Fruit fly (Drosophila melanogaster) S2 (cell line): ENCODE data around the gene fw.

Experiments
- CG8478 ChIP-seq: fragments of >200 bp; optimal IDR thresholded peaks from 2 replicates; lab custom pipeline; 2018
- CTCF ChIP-seq, 2 experiments: fragments of >200 bp; optimal IDR thresholded peaks; 2 replicates each; lab custom pipeline; 2018

fw gene

dm6 chrX:12003437-12004394 lies at the start of gene fw:
fw (minus strand) TSS chrX:12003914.
- TF ChIP-seq CG8478 (no peak), CTCF (optimal IDR thresholded peaks at IDR 0.05; lab: Kevin White, UChicago) (no peak)

DNA sequence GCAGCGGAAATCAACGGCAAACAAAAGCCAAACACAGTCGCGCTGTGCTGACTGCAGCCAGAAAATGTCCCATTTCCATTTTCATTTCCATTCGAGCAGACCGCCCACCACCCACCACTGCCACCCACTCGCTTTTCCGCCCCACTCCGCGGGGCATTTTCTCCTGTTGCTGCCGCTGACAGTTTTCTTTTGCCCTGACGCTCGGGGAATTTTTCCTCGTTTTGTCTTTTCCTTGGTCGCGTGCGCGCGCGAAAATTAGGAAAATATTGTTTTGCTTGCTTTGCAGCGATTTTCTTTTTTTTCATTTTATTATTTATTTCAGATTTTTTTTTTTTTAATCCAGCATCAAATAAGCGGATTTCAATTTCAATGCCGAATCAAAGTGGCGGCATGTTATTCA lies 46.6 kb upstream of the fw start:
- no peak for TF ChIP-seq CG8478
- no peak for TF ChIP-seq CTCF (optimal IDR thresholded peaks at IDR 0.05; lab: Kevin White, UChicago)

DNA sequence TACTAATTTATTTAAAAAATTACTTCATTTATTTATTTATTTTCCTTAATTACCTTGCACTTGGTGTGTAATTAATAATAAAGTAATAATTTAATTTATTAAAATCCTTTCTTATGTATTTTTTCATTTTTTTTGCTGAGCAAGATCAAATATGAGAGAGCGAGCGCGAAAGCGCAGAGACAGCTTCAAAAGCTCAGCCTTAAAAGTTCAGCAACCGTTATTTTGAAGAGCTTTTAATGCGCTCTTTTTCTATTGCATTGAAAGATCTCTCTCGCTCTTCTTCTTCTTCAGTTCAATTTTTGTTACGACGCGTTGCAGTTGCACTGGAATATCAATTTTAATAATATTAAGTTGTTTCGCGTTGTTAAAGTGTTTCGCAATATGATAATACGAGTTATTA lies 39.7 kb upstream of the fw start, which contains the start of gene Ten-a:
Gene Ten-a, plus strand, starts transcription at position 301 of the 400 bp plus-strand sequence.
- TF ChIP-seq CG8478 (no peak), CTCF (optimal IDR thresholded peaks at IDR 0.05; lab: Kevin White, UChicago) (no peak)

- TF ChIP-seq CG8478: no peak
- TF ChIP-seq CTCF (optimal IDR thresholded peaks at IDR 0.05; lab: Kevin White, UChicago): peak in 1 of 2 experiments; percentile 33
Observed at dm6 chrX:12035207-12035606, 31.5 kb upstream of the fw start.

DNA sequence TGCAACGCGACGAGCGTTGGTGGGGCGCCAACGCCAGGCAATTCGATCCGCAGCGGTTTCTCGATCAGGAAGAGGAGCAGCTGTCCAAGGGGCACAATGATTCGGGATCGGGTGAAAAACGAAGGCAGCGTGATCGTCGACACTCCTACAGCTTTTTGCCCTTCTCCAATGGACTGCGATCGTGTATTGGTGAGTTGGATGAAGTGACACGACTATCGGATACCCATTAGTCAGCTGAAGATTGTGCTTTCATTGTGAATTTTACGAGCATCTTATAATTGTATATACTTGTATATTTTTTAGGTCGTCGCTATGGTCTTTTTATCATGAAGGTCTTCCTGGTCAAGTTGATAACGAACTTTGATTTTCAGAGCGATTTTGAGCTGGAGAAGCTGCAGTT lies 31.0 kb upstream of the fw start:
- TF ChIP-seq CG8478 (no peak), CTCF (optimal IDR thresholded peaks at IDR 0.05; lab: Kevin White, UChicago) (no peak)

DNA sequence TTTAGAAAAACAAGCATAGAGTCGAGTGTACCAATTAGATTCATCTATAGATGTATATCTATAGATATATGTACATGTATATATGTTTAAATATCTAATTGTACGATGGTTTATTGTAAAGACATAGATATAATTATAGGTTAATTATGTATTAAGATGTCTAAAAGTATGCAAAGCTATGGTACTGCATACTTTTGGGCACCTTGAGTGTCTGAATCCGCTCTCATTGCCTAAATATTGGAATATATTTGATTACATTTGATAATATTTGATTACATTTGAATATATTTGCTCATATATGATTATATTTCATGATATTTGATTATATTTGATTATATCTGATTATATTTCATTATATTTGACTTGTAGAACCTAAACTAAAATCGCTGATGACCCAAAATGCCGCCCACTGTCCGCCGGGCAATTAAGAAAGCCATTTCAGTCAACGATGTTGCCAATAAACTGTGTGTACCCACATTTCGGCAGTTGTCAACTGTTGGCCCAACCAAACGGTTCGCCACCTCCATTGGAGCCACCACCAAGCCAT lies 28.5 kb upstream of the fw start, which contains the start of gene Cyp318a1:
Gene Cyp318a1, plus strand, starts transcription at position 497 of the 547 bp plus-strand sequence.
- no peak for TF ChIP-seq CTCF (optimal IDR thresholded peaks at IDR 0.05; lab: Kevin White, UChicago)
- TF ChIP-seq CG8478: no peak

dm6 chrX:12031400-12031799 lies 27.7 kb upstream of the fw start, which contains the start of gene Cyp311a1:
Cyp311a1 (minus strand) TSS chrX:12031465.
- TF ChIP-seq CG8478 (no peak), CTCF (optimal IDR thresholded peaks at IDR 0.05; lab: Kevin White, UChicago) (no peak)

dm6 chrX:12028825-12029514 lies 25.3 kb upstream of the fw start, which contains the start of gene Usp7:
Usp7 (minus strand) TSS chrX:12029032.
- TF ChIP-seq CG8478: no peak
- TF ChIP-seq CTCF (optimal IDR thresholded peaks at IDR 0.05; lab: Kevin White, UChicago): peak in 1 of 2 experiments; percentile 31

dm6 chrX:12021750-12022149 lies 18.0 kb upstream of the fw start:
- TF ChIP-seq CTCF (optimal IDR thresholded peaks at IDR 0.05; lab: Kevin White, UChicago) (no peak), CG8478 (no peak)

DNA sequence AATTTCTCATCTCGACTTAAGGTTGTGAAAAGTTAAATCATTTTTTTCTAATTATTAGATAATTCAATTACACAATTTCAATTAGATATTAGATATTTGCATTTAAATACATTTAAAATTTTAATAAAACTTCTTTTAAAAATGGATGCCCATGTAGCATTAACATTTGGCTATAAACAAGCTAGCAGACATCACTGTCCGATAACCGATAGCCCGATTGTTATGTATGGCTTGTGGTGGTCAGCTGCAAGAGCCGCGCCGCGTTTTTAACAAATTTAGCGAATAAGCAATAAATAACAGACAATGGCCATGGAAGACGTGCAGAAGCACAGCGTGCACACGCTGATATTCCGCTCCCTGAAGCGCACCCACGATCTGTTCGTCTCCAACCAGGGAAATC lies 17.1 kb upstream of the fw start, which contains the start of gene Tango4:
Gene Tango4, plus strand, starts transcription at position 212 of the 400 bp plus-strand sequence.
- TF ChIP-seq CG8478 (no peak), CTCF (optimal IDR thresholded peaks at IDR 0.05; lab: Kevin White, UChicago) (no peak)

dm6 chrX:12018440-12019101 lies 14.9 kb upstream of the fw start, which contains the start of gene Lsm12a:
Lsm12a (plus strand) TSS chrX:12018640.
- TF ChIP-seq CG8478 (no peak), CTCF (optimal IDR thresholded peaks at IDR 0.05; lab: Kevin White, UChicago) (peak in 1 of 2 experiments; percentile 40)

DNA sequence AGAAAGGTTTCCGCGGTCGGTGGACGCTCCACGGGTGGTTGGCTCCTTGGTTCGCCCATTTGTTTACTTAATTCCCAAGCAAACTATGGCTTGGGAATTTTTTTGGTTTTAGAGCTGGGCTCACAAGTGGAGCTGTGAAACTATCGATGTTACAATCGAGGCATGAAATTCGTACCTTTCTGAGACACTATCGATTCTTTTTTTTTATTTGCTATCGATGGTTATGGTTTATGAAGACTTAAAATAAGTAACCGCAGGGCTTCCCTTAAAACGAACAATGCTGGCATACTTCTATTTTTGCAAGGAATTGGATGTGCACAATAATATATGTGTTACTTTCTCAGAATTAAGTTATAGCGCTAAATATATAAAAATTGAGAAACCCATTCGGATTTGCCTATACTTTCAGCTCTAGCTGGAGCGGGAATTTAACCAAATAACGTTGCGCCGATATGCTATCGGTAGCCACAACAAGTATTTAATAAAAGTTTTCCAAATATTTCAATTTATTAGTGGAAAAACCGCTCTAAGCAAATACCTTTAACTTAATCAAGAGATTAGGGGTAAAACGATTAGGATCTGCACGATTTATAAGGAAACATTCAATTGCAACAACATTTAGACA lies 14.2 kb upstream of the fw start, which contains the start of gene Chrac-16:
Gene Chrac-16, minus strand, starts transcription at position 147 of the 625 bp plus-strand sequence.
- TF ChIP-seq CTCF (optimal IDR thresholded peaks at IDR 0.05; lab: Kevin White, UChicago): no peak
- TF ChIP-seq CG8478: no peak

- TF ChIP-seq CTCF (optimal IDR thresholded peaks at IDR 0.05; lab: Kevin White, UChicago) (no peak), CG8478 (no peak)
Observed at dm6 chrX:12014800-12015389, 11.2 kb upstream of the fw start.

dm6 chrX:12014131-12014530 lies 10.4 kb upstream of the fw start:
- TF ChIP-seq CTCF (optimal IDR thresholded peaks at IDR 0.05; lab: Kevin White, UChicago) (no peak), CG8478 (no peak)
